Worm (Caenorhabditis elegans): ENCODE measurements around the gene C11H1.9.

C11H1.9 gene

ce11 chrX:14281526-14281925, 38.7 kb downstream of the C11H1.9 start, which contains the start of gene E02H4.2:
TSS of gene E02H4.2 (minus strand) at chrX:14281626.
- no peak for TF ChIP-seq F37D6.2 (tag; optimal IDR thresholded peaks at IDR 0.05)
- no peak for TF ChIP-seq ces-1 (GFP tag; optimal IDR thresholded peaks at IDR 0.05)
- no peak for TF ChIP-seq nhr-25 (tag; optimal IDR thresholded peaks at IDR 0.05; ENCODE audit: borderline replicate concordance, insufficient read depth)
- no peak for TF ChIP-seq pqm-1 (tag; optimal IDR thresholded peaks at IDR 0.05)
- no peak for TF ChIP-seq ctbp-1 (GFP tag; IDR thresholded peaks at IDR 0.05)
- TF ChIP-seq F44E2.7 (GFP tag; IDR thresholded peaks at IDR 0.05): no peak
- no peak for TF ChIP-seq skn-1 (tag; optimal IDR thresholded peaks at IDR 0.05)
- TF ChIP-seq cey-2 (tag; optimal IDR thresholded peaks at IDR 0.05; ENCODE audit: borderline replicate concordance, insufficient read depth): no peak
- no peak for TF ChIP-seq dmd-9 (GFP tag; IDR thresholded peaks at IDR 0.05)
- TF ChIP-seq zfp-2 (tag; optimal IDR thresholded peaks at IDR 0.05): no peak
- TF ChIP-seq mdt-29 (GFP tag; IDR thresholded peaks at IDR 0.05): no peak
- no peak for TF ChIP-seq T20F7.1 (GFP tag; optimal IDR thresholded peaks at IDR 0.05)
- no peak for TF ChIP-seq lin-13 (GFP tag; optimal IDR thresholded peaks at IDR 0.05)
- TF ChIP-seq aly-2 (tag; optimal IDR thresholded peaks at IDR 0.05): no peak
- TF ChIP-seq dmd-8 (GFP tag; IDR thresholded peaks at IDR 0.05): no peak
- TF ChIP-seq nhr-6 (tag; optimal IDR thresholded peaks at IDR 0.05): no peak
- no peak for TF ChIP-seq snpc-1.2 (GFP tag; IDR thresholded peaks at IDR 0.05)
- TF ChIP-seq F49E8.2 (tag; optimal IDR thresholded peaks at IDR 0.05; ENCODE audit: borderline replicate concordance): no peak
- TF ChIP-seq ztf-11 (tag; optimal IDR thresholded peaks at IDR 0.05): no peak
- no peak for TF ChIP-seq fkh-10 (GFP tag; optimal IDR thresholded peaks at IDR 0.05)
